Fruit fly (Drosophila melanogaster): ENCODE results near the gene CG16758.
A peak's percentile ranks its signal among the peaks of the same experiment; 100 is the strongest.

dm6 chr3L:2489438-2489837 is 14.0 kb downstream of the CG16758 start:
- TF ChIP-seq psq (GFP tag; optimal IDR thresholded peaks at IDR 0.05) (no peak), rgr (GFP tag; optimal IDR thresholded peaks at IDR 0.05) (peak; percentile 11), Abd-B (GFP tag; optimal IDR thresholded peaks at IDR 0.05) (no peak), Hr78 (GFP tag; optimal IDR thresholded peaks at IDR 0.05) (no peak), Jra (GFP tag; optimal IDR thresholded peaks at IDR 0.05) (no peak), HLH106 (tag; optimal IDR thresholded peaks at IDR 0.05) (peak; percentile 12), fru (GFP tag; optimal IDR thresholded peaks at IDR 0.05) (no peak), br (GFP tag; optimal IDR thresholded peaks at IDR 0.05) (no peak), CrebA (GFP tag; optimal IDR thresholded peaks at IDR 0.05; ENCODE audit: borderline replicate concordance) (no peak), pan (optimal IDR thresholded peaks at IDR 0.05) (no peak)

Measured in whole organism, wandering third instar larva.